Worm (Caenorhabditis elegans): ENCODE measurements around the gene col-95.

DNA sequence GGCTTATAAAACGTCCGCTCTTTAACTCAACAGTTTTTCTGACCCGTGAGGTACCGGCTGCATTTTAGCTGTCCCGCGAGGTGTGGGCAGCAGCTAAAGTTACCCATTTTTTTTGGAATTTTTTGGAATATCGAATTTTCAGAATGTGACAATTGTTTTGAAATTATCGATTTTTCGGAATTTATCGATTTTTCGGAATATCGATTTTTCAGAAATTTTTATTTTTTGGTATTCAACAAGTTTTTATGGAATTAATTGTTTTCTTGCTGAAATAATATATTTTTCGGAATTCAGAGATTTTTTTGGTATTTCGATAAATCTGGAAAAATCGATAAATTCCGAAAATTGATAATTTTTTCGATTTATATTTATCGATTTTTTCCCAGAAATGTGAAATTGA lies 29.1 kb downstream of the col-95 start:
- TF ChIP-seq hlh-6 (tag; optimal IDR thresholded peaks at IDR 0.05), result no peak
- no peak for TF ChIP-seq pag-3 (tag; optimal IDR thresholded peaks at IDR 0.05; ENCODE audit: borderline replicate concordance)
- TF ChIP-seq ahr-1 (tag; optimal IDR thresholded peaks at IDR 0.05), result no peak
- TF ChIP-seq Y22D7AL.16 (tag; optimal IDR thresholded peaks at IDR 0.05), result no peak

Measured in whole organism, late embryonic.